Worm (Caenorhabditis elegans) whole organism, young adult: ENCODE results near the gene F58E6.5.

ENCODE experiments used
- B0336.3 ChIP-seq: fragments of 200-800 bp; sonication (Bioruptor generic); IDR thresholded peaks from 2 replicates; pipeline ENCODE4 v1.3.6; 2022; ENCODE audit warnings: missing genetic modification characterization, missing compliant biosample characterization
- C06A6.2 ChIP-seq: fragments of 200-800 bp; sonication (Bioruptor generic); conservative IDR thresholded peaks from 2 replicates; pipeline ENCODE4 v1.3.6; 2022; ENCODE audit warnings: missing genetic modification characterization, missing compliant biosample characterization
- D2030.7 ChIP-seq: fragments of 200-800 bp; sonication (Bioruptor generic); IDR thresholded peaks from 2 replicates; pipeline ENCODE4 v1.3.6; 2022; ENCODE audit warnings: missing genetic modification reagents, missing genetic modification characterization, missing compliant biosample characterization
- F33H1.4 ChIP-seq: fragments of 200-800 bp; sonication (Bioruptor generic); IDR thresholded peaks from 2 replicates; pipeline ENCODE4 v1.3.6; 2022; ENCODE audit warnings: missing genetic modification reagents, missing genetic modification characterization, missing compliant biosample characterization
- F37B4.10 ChIP-seq: fragments of 200-800 bp; sonication (Bioruptor generic); IDR thresholded peaks from 2 replicates; pipeline ENCODE4 v1.3.6; 2022; ENCODE audit warnings: missing genetic modification characterization, missing compliant biosample characterization
- T07F8.4 ChIP-seq: sonication (generic microtip); optimal IDR thresholded peaks from 2 replicates; lab custom pipeline; 2016; ENCODE audit warnings: mild to moderate bottlenecking, missing genetic modification characterization, moderate library complexity, missing compliant biosample characterization
- T26A5.8 ChIP-seq: sonication (generic microtip); optimal IDR thresholded peaks from 2 replicates; lab custom pipeline; 2016; ENCODE audit warnings: missing genetic modification characterization, missing compliant biosample characterization
- Y56A3A.18 ChIP-seq: fragments of 200-800 bp; sonication (Bioruptor generic); IDR thresholded peaks from 2 replicates; pipeline ENCODE4 v1.3.6; 2022; ENCODE audit warnings: missing genetic modification reagents, missing genetic modification characterization, missing compliant biosample characterization
- ZK185.1 ChIP-seq: sonication (generic microtip); optimal IDR thresholded peaks from 2 replicates; lab custom pipeline; 2016; ENCODE audit warnings: mild to moderate bottlenecking, missing genetic modification characterization, missing compliant biosample characterization; ENCODE audit not compliant: poor library complexity, severe bottlenecking
- akir-1 ChIP-seq: fragments of 200-800 bp; sonication (Bioruptor generic); optimal IDR thresholded peaks from 2 replicates; lab custom pipeline; 2018; ENCODE audit warnings: mild to moderate bottlenecking, missing genetic modification characterization, moderate library complexity, missing compliant biosample characterization
- aptf-3 ChIP-seq: fragments of 200-800 bp; sonication (Bioruptor generic); IDR thresholded peaks from 2 replicates; pipeline ENCODE4 v1.3.6; 2022; ENCODE audit warnings: missing genetic modification characterization, missing compliant biosample characterization
- bed-2 ChIP-seq: fragments of 200-800 bp; sonication (Bioruptor generic); IDR thresholded peaks from 2 replicates; pipeline ENCODE4 v1.3.6; 2022; ENCODE audit warnings: missing genetic modification reagents, missing genetic modification characterization, missing compliant biosample characterization
- cebp-1 ChIP-seq, 2 experiments: fragments of 200-800 bp in 1 of 2; sonication (Bioruptor generic) in 1 of 2; sonication (generic microtip) in 1 of 2; IDR thresholded peaks in 1 of 2; optimal IDR thresholded peaks in 1 of 2; 2 replicates each; pipeline versions ENCODE4 v1.3.6 to Lab custom; 2017 to 2022; ENCODE audit warnings: missing compliant biosample characterization in 2 of 2, missing genetic modification characterization in 2 of 2, mild to moderate bottlenecking in 1 of 2, missing genetic modification reagents in 1 of 2, moderate library complexity in 1 of 2
- egl-44 ChIP-seq: fragments of 200-800 bp; sonication (Bioruptor generic); IDR thresholded peaks from 2 replicates; pipeline ENCODE4 v1.3.6; 2022; ENCODE audit warnings: missing genetic modification reagents, missing genetic modification characterization, missing compliant biosample characterization
- egrh-3 ChIP-seq: fragments of 200-800 bp; sonication (Bioruptor generic); IDR thresholded peaks from 2 replicates; pipeline ENCODE4 v1.3.6; 2022; ENCODE audit warnings: missing genetic modification reagents, missing genetic modification characterization, missing compliant biosample characterization
- ekl-4 ChIP-seq: fragments of 200-800 bp; sonication (Bioruptor generic); IDR thresholded peaks from 2 replicates; pipeline ENCODE4 v1.3.6; 2022; ENCODE audit warnings: missing genetic modification reagents, missing genetic modification characterization, missing compliant biosample characterization
- lin-54 ChIP-seq: fragments of 200-800 bp; sonication (Bioruptor generic); optimal IDR thresholded peaks from 2 replicates; lab custom pipeline; 2018; ENCODE audit warnings: mild to moderate bottlenecking, missing genetic modification characterization, missing compliant biosample characterization
- lsy-27 ChIP-seq: sonication (generic microtip); optimal IDR thresholded peaks from 2 replicates; lab custom pipeline; 2017; ENCODE audit warnings: missing genetic modification characterization, mild to moderate bottlenecking, missing compliant biosample characterization, antibody characterized with exemption, missing genotype, borderline replicate concordance; ENCODE audit not compliant: insufficient read depth
- madf-8 ChIP-seq: fragments of 200-800 bp; sonication (Bioruptor generic); conservative IDR thresholded peaks from 2 replicates; pipeline ENCODE4 v1.3.6; 2022; ENCODE audit warnings: missing genetic modification reagents, missing genetic modification characterization, missing compliant biosample characterization
- mxl-1 ChIP-seq: sonication (generic microtip); optimal IDR thresholded peaks from 2 replicates; lab custom pipeline; 2016; ENCODE audit warnings: missing genetic modification characterization, missing compliant biosample characterization
- nfya-1 ChIP-seq: sonication (generic microtip); optimal IDR thresholded peaks from 2 replicates; lab custom pipeline; 2017; ENCODE audit warnings: antibody characterized with exemption, missing compliant biosample characterization, missing genetic modification characterization, borderline replicate concordance; ENCODE audit not compliant: insufficient read depth
- nfya-2 ChIP-seq: fragments of 200-800 bp; sonication (Bioruptor generic); IDR thresholded peaks from 2 replicates; pipeline ENCODE4 v1.3.6; 2022; ENCODE audit warnings: missing genetic modification reagents, missing genetic modification characterization, missing compliant biosample characterization
- nfyb-1 ChIP-seq: fragments of 200-800 bp; sonication (Bioruptor generic); IDR thresholded peaks from 2 replicates; pipeline ENCODE4 v1.3.6; 2022; ENCODE audit warnings: missing genetic modification reagents, missing genetic modification characterization, missing compliant biosample characterization
- pha-4 ChIP-seq: fragments of 150-350 bp; sonication (generic microtip); optimal IDR thresholded peaks from 2 replicates; lab custom pipeline; 2014; ENCODE audit warnings: missing biosample characterization, missing genetic modification reagents, missing genetic modification characterization
- repo-1 ChIP-seq: sonication (generic microtip); optimal IDR thresholded peaks from 2 replicates; lab custom pipeline; 2017; ENCODE audit warnings: mild to moderate bottlenecking, missing genetic modification characterization, missing compliant biosample characterization
- snpc-1.1 ChIP-seq: sonication (generic microtip); optimal IDR thresholded peaks from 2 replicates; lab custom pipeline; 2017; ENCODE audit warnings: missing genetic modification characterization, mild to moderate bottlenecking, missing compliant biosample characterization, antibody characterized with exemption, moderate library complexity, missing genotype, missing genetic modification reagents; ENCODE audit not compliant: insufficient read depth
- tbp1 ChIP-seq: fragments of 200-800 bp; sonication (Bioruptor generic); optimal IDR thresholded peaks from 2 replicates; lab custom pipeline; 2018; ENCODE audit warnings: mild to moderate bottlenecking, missing genetic modification characterization, missing compliant biosample characterization
- unc-130 ChIP-seq: sonication (generic microtip); optimal IDR thresholded peaks from 2 replicates; lab custom pipeline; 2016; ENCODE audit warnings: missing genetic modification reagents, missing genetic modification characterization, missing compliant biosample characterization
- xnd-1 ChIP-seq: sonication (generic microtip); optimal IDR thresholded peaks from 2 replicates; lab custom pipeline; 2016; ENCODE audit warnings: missing genotype, missing genetic modification reagents, missing genetic modification characterization, missing compliant biosample characterization
- zfh-2 ChIP-seq: fragments of 200-800 bp; sonication (Bioruptor generic); conservative IDR thresholded peaks from 2 replicates; pipeline ENCODE4 v1.3.6; 2022; ENCODE audit warnings: missing genetic modification reagents, missing genetic modification characterization, missing compliant biosample characterization
- ztf-22 ChIP-seq: fragments of 200-800 bp; sonication (Bioruptor generic); optimal IDR thresholded peaks from 2 replicates; lab custom pipeline; 2018; ENCODE audit warnings: mild to moderate bottlenecking, missing genetic modification characterization, moderate library complexity, missing compliant biosample characterization
- ztf-6 ChIP-seq: fragments of 200-800 bp; sonication (Bioruptor generic); IDR thresholded peaks from 2 replicates; pipeline ENCODE4 v1.3.6; 2022; ENCODE audit warnings: missing genetic modification reagents, missing genetic modification characterization, missing compliant biosample characterization

The F58E6.5 gene

DNA sequence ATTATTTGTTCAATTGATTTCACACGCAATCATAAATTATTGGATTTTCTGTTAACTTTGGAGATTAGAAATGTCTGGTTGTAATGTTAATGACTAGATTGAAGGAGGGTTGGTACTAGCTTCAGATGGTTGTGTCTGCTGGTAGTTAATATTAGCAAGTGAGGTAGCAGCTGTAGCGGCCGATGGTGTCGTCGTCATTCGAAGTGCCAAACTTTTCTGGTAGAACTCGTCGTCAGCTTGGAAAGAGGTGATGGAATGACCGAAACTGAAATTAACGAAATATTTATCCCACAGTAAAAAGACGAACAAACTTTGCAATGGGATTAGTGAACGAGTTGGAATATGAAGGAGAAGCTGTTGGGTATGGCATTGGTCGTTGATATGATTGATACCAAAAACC, 10.2 kb upstream of the F58E6.5 start (continued):
- TF ChIP-seq F33H1.4 (GFP tag; lab: Robert Waterston, UW), result no peak
- TF ChIP-seq aptf-3, result no peak
- TF ChIP-seq, all 124 proteins: peak for 0

DNA sequence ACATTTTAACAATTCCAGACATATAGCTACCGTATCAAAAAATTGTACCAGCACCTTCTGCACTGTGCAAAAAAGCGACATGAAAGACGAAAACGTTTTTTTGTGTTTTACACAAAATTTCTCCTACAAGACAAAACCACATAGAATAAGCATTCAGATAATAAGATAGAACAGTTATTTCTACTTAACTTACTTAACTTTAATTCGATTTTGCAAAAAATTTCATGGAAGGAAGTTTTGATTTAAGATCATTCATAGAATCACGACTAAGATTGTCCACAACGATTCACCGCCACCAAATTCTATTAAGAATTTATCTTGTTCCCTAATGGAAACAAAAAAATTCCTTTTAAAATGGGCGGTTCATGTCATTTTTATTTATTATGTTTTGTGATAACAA, 9.4 kb upstream of the F58E6.5 start:
- TF ChIP-seq ZK185.1 (tag; lab: Kevin White, UChicago) (no peak), snpc-1.1 (tag; lab: Kevin White, UChicago) (no peak), ekl-4 (GFP tag; lab: Robert Waterston, UW) (no peak), egl-44 (GFP tag; lab: Robert Waterston, UW) (no peak), F37B4.10 (GFP tag; lab: Robert Waterston, UW) (no peak), unc-130 (no peak), ztf-6 (GFP tag; lab: Robert Waterston, UW) (no peak), zfh-2 (GFP tag; lab: Robert Waterston, UW) (no peak), tbp1 (GFP tag; lab: Kevin White, UChicago) (no peak), nfya-1 (tag; lab: Kevin White, UChicago) (no peak), T26A5.8 (tag; lab: Kevin White, UChicago) (no peak), ztf-22 (GFP tag; lab: Kevin White, UChicago) (no peak), D2030.7 (GFP tag; lab: Robert Waterston, UW) (no peak)

DNA sequence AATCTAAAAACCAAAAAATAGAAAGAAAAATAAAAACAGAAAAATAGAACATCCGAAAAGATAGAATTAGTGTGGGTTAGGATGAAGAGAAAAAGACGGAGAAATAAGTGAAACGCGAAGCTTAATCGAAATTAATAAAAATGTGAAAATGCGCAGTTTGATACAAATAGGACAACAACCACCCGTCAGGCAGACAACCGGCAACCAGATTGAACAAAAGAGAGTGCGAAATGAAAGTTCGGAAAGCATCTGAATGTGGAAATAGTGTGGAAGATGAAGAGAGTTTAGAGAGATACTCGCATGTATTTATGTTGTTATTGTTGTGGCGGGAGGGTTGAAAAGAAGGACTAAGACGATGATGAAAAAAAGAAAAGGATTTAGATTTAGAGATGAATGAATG, 4.1 kb upstream of the F58E6.5 start:
- TF ChIP-seq F37B4.10 (GFP tag; lab: Robert Waterston, UW) (no peak), nfya-1 (tag; lab: Kevin White, UChicago) (no peak), lin-54 (GFP tag; lab: Kevin White, UChicago) (no peak), cebp-1 (GFP tag; IDR thresholded peaks at IDR 0.05; lab: Robert Waterston, UW) (no peak), cebp-1 (tag; optimal IDR thresholded peaks at IDR 0.05; lab: Kevin White, UChicago) (no peak), ztf-6 (GFP tag; lab: Robert Waterston, UW) (no peak), mxl-1 (no peak), xnd-1 (no peak), Y56A3A.18 (GFP tag; lab: Robert Waterston, UW) (no peak), zfh-2 (GFP tag; lab: Robert Waterston, UW) (no peak), ZK185.1 (tag; lab: Kevin White, UChicago) (no peak), lsy-27 (tag; lab: Kevin White, UChicago) (no peak), repo-1 (tag; lab: Kevin White, UChicago) (no peak)

ce11 chrV:9757884-9758283, 3.5 kb upstream of the F58E6.5 start, which contains the start of gene F58E6.11:
F58E6.11 (minus strand) TSS chrV:9757984.
- no peak for TF ChIP-seq C06A6.2 (GFP tag; lab: Robert Waterston, UW)
- TF ChIP-seq bed-2 (GFP tag; lab: Robert Waterston, UW), result no peak
- TF ChIP-seq snpc-1.1 (tag; lab: Kevin White, UChicago), result no peak
- TF ChIP-seq akir-1, result no peak
- TF ChIP-seq nfyb-1 (GFP tag; lab: Robert Waterston, UW), result no peak
- no peak for TF ChIP-seq B0336.3 (GFP tag; lab: Robert Waterston, UW)
- TF ChIP-seq nfya-2, result no peak
- TF ChIP-seq T26A5.8 (tag; lab: Kevin White, UChicago), result no peak
- no peak for TF ChIP-seq egrh-3 (GFP tag; lab: Robert Waterston, UW)
- TF ChIP-seq pha-4 (tag; lab: Kevin White, UChicago), result no peak
- no peak for TF ChIP-seq madf-8 (GFP tag; lab: Robert Waterston, UW)
- no peak for TF ChIP-seq T07F8.4 (tag; lab: Kevin White, UChicago)
